Worm (Caenorhabditis elegans) whole organism, late embryonic: ENCODE data around the gene alg-4.
A peak's percentile ranks its signal among the peaks of the same experiment; 100 is the strongest.

Source experiments
- C08G9.2 ChIP-seq: sonication (generic microtip); optimal IDR thresholded peaks from 2 replicates; lab custom pipeline; 2016; ENCODE audit warnings: mild to moderate bottlenecking, missing genetic modification characterization, moderate library complexity, missing compliant biosample characterization
- K02D7.2 ChIP-seq: sonication (generic microtip); optimal IDR thresholded peaks from 2 replicates; lab custom pipeline; 2017; ENCODE audit warnings: mild to moderate bottlenecking, missing genetic modification characterization, missing compliant biosample characterization
- ahr-1 ChIP-seq: sonication (generic microtip); optimal IDR thresholded peaks from 2 replicates; lab custom pipeline; 2016; ENCODE audit warnings: missing genetic modification characterization, missing compliant biosample characterization
- ceh-14 ChIP-seq: sonication (generic microtip); optimal IDR thresholded peaks from 2 replicates; lab custom pipeline; 2016; ENCODE audit warnings: missing genotype, missing genetic modification characterization, missing compliant biosample characterization
- ceh-18 ChIP-seq: sonication (generic microtip); optimal IDR thresholded peaks from 2 replicates; lab custom pipeline; 2016; ENCODE audit warnings: missing genetic modification characterization, missing compliant biosample characterization
- ceh-19 ChIP-seq: fragments of 200-800 bp; sonication (Bioruptor generic); optimal IDR thresholded peaks from 2 replicates; lab custom pipeline; 2018; ENCODE audit warnings: mild to moderate bottlenecking, missing genetic modification characterization, missing compliant biosample characterization
- ceh-2 ChIP-seq: sonication (generic microtip); optimal IDR thresholded peaks from 2 replicates; lab custom pipeline; 2016; ENCODE audit warnings: missing genotype, missing genetic modification characterization, missing compliant biosample characterization
- ceh-31 ChIP-seq: sonication (generic microtip); optimal IDR thresholded peaks from 2 replicates; lab custom pipeline; 2016; ENCODE audit warnings: missing genetic modification characterization, missing compliant biosample characterization
- ceh-34 ChIP-seq: sonication (generic microtip); optimal IDR thresholded peaks from 2 replicates; lab custom pipeline; 2016; ENCODE audit warnings: mild to moderate bottlenecking, missing genetic modification characterization, missing compliant biosample characterization
- dmd-4 ChIP-seq: sonication (generic microtip); optimal IDR thresholded peaks from 2 replicates; lab custom pipeline; 2016; ENCODE audit warnings: borderline replicate concordance, missing genetic modification characterization, missing compliant biosample characterization
- dve-1 ChIP-seq: sonication (generic microtip); optimal IDR thresholded peaks from 2 replicates; lab custom pipeline; 2017; ENCODE audit warnings: antibody characterized with exemption, mild to moderate bottlenecking, missing genetic modification characterization, missing compliant biosample characterization
- elt-2 ChIP-seq: sonication (generic microtip); optimal IDR thresholded peaks from 2 replicates; lab custom pipeline; 2016; ENCODE audit warnings: missing genetic modification reagents, missing genetic modification characterization, missing compliant biosample characterization
- elt-4 ChIP-seq: sonication (generic microtip); optimal IDR thresholded peaks from 2 replicates; lab custom pipeline; 2016; ENCODE audit warnings: missing genetic modification characterization, missing compliant biosample characterization
- ets-4 ChIP-seq: sonication (generic microtip); optimal IDR thresholded peaks from 2 replicates; lab custom pipeline; 2016; ENCODE audit warnings: missing genetic modification characterization, missing compliant biosample characterization
- eyg-1 ChIP-seq: sonication (generic microtip); optimal IDR thresholded peaks from 2 replicates; lab custom pipeline; 2016; ENCODE audit warnings: missing genotype, missing genetic modification characterization, missing compliant biosample characterization
- fax-1 ChIP-seq: sonication (generic microtip); optimal IDR thresholded peaks from 2 replicates; lab custom pipeline; 2016; ENCODE audit warnings: missing genotype, missing genetic modification characterization, missing compliant biosample characterization
- fkh-6 ChIP-seq: sonication (generic microtip); optimal IDR thresholded peaks from 2 replicates; lab custom pipeline; 2016; ENCODE audit warnings: missing genetic modification characterization, missing compliant biosample characterization
- gmeb-2 ChIP-seq: sonication (generic microtip); optimal IDR thresholded peaks from 2 replicates; lab custom pipeline; 2016; ENCODE audit warnings: missing genetic modification characterization, inconsistent platforms, missing compliant biosample characterization
- hlh-13 ChIP-seq: fragments of 200-800 bp; sonication (Bioruptor generic); optimal IDR thresholded peaks from 2 replicates; lab custom pipeline; 2018; ENCODE audit warnings: mild to moderate bottlenecking, missing genetic modification characterization, missing compliant biosample characterization
- hlh-30 ChIP-seq: sonication (generic microtip); optimal IDR thresholded peaks from 2 replicates; lab custom pipeline; 2017; ENCODE audit warnings: antibody characterized with exemption, missing genetic modification characterization, missing compliant biosample characterization; ENCODE audit not compliant: insufficient read depth
- hlh-6 ChIP-seq: sonication (generic microtip); optimal IDR thresholded peaks from 2 replicates; lab custom pipeline; 2016; ENCODE audit warnings: missing genotype, missing genetic modification characterization, missing compliant biosample characterization
- hlh-8 ChIP-seq: sonication (generic microtip); optimal IDR thresholded peaks from 2 replicates; lab custom pipeline; 2016; ENCODE audit warnings: missing genotype, missing genetic modification characterization, missing compliant biosample characterization
- mec-3 ChIP-seq: sonication (generic microtip); optimal IDR thresholded peaks from 2 replicates; lab custom pipeline; 2016; ENCODE audit warnings: borderline replicate concordance, missing genetic modification characterization, missing compliant biosample characterization
- nfya-1 ChIP-seq: sonication (generic microtip); optimal IDR thresholded peaks from 2 replicates; lab custom pipeline; 2017; ENCODE audit warnings: missing genetic modification characterization, mild to moderate bottlenecking, missing compliant biosample characterization, antibody characterized with exemption, moderate library complexity
- nhr-11 ChIP-seq: fragments of 150-350 bp; optimal IDR thresholded peaks from 2 replicates; lab custom pipeline; 2014; ENCODE audit warnings: missing biosample characterization, missing genetic modification characterization
- pag-3 ChIP-seq: sonication (generic microtip); optimal IDR thresholded peaks from 2 replicates; lab custom pipeline; 2016; ENCODE audit warnings: missing compliant biosample characterization, missing genetic modification characterization, borderline replicate concordance
- pha-2 ChIP-seq: sonication (generic microtip); optimal IDR thresholded peaks from 2 replicates; lab custom pipeline; 2017; ENCODE audit warnings: mild to moderate bottlenecking, missing genetic modification characterization, missing compliant biosample characterization
- pha-4 ChIP-seq: fragments of 150-350 bp; optimal IDR thresholded peaks from 2 replicates; lab custom pipeline; 2018; ENCODE audit warnings: missing biosample characterization, missing genetic modification reagents, missing genetic modification characterization
- ref-2 ChIP-seq: sonication (generic microtip); optimal IDR thresholded peaks from 2 replicates; lab custom pipeline; 2016; ENCODE audit warnings: missing genetic modification characterization, missing compliant biosample characterization
- rnt-1 ChIP-seq: sonication (generic microtip); optimal IDR thresholded peaks from 2 replicates; lab custom pipeline; 2016; ENCODE audit warnings: missing genetic modification characterization, missing compliant biosample characterization
- sdc-2 ChIP-seq: sonication (generic microtip); optimal IDR thresholded peaks from 2 replicates; lab custom pipeline; 2016; ENCODE audit warnings: missing genotype, missing genetic modification characterization, missing compliant biosample characterization
- sox-4 ChIP-seq: sonication (generic microtip); optimal IDR thresholded peaks from 2 replicates; lab custom pipeline; 2017; ENCODE audit warnings: mild to moderate bottlenecking, missing genetic modification characterization, inconsistent platforms, missing compliant biosample characterization
- tbx-2 ChIP-seq: sonication (generic microtip); optimal IDR thresholded peaks from 2 replicates; lab custom pipeline; 2016; ENCODE audit warnings: missing genetic modification characterization, missing compliant biosample characterization
- tbx-7 ChIP-seq: sonication (generic microtip); optimal IDR thresholded peaks from 2 replicates; lab custom pipeline; 2016; ENCODE audit warnings: missing genotype, missing genetic modification characterization, missing compliant biosample characterization
- ttx-3 ChIP-seq: sonication (generic microtip); optimal IDR thresholded peaks from 2 replicates; lab custom pipeline; 2016; ENCODE audit warnings: missing genetic modification reagents, missing genetic modification characterization, missing compliant biosample characterization
- unc-42 ChIP-seq: sonication (generic microtip); optimal IDR thresholded peaks from 2 replicates; lab custom pipeline; 2016; ENCODE audit warnings: missing genotype, missing genetic modification characterization, missing compliant biosample characterization
- unc-55 ChIP-seq: sonication (generic microtip); optimal IDR thresholded peaks from 2 replicates; lab custom pipeline; 2017; ENCODE audit warnings: missing biosample characterization, missing genetic modification reagents, missing genetic modification characterization
- unc-86 ChIP-seq: sonication (generic microtip); optimal IDR thresholded peaks from 2 replicates; lab custom pipeline; 2016; ENCODE audit warnings: missing genetic modification characterization, missing compliant biosample characterization
- zip-5 ChIP-seq: sonication (generic microtip); optimal IDR thresholded peaks from 2 replicates; lab custom pipeline; 2016; ENCODE audit warnings: missing genetic modification characterization, missing compliant biosample characterization

The alg-4 gene

DNA sequence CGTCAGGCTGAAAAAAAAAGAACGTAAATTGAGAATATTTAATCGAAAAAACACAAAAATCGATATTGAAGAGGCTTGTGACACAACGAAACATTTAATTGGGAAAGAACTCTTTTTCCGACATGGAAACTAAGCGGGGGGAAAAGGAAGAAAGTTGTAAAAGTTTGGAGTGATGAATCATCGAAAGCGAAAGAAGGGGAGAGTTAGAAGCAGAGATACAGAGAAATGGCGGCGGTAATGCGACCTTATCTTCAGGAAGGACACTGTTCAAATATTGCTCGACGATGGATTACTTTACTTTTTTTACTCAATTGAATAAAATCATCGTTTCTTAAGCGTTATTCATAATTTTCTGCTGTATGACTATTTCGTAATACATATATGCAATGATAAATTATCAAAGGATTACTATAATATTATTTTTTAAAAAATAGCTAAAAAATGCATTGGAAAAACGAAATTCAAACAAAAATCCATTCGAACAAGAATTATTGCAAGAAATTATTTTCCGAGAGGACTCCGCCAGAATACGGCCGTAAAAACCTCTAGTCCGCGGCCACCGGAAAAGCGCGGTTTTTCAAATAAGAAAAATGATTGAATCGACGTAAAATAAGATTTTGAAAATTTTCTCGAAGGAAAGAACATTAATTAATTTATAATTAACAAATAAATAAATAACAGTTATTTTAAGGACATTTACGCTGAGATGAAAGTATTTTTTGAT, 23.3 kb downstream of the alg-4 start, which contains the start of gene dhhc-4:
dhhc-4 (minus strand) TSS at position 13 of the 724 bp plus-strand sequence.
- TF ChIP-seq elt-2 (tag; lab: Kevin White, UChicago) (peak; percentile 79), dve-1 (tag; lab: Kevin White, UChicago) (no peak), nhr-11 (tag; lab: Kevin White, UChicago) (no peak), zip-5 (tag; lab: Kevin White, UChicago) (peak; percentile 70), ttx-3 (tag; lab: Kevin White, UChicago) (peak; percentile 46), C08G9.2 (tag; lab: Kevin White, UChicago) (peak; percentile 92), hlh-6 (peak; percentile 13), eyg-1 (no peak), tbx-7 (tag; lab: Kevin White, UChicago) (peak; percentile 79), ets-4 (tag; lab: Kevin White, UChicago) (peak; percentile 91), gmeb-2 (tag; lab: Kevin White, UChicago) (peak; percentile 8), ceh-19 (no peak), ceh-34 (peak; percentile 19), mec-3 (tag; lab: Kevin White, UChicago) (no peak), tbx-2 (tag; lab: Kevin White, UChicago) (peak; percentile 81), unc-55 (peak; percentile 3), fkh-6 (tag; lab: Kevin White, UChicago) (no peak), nfya-1 (tag; lab: Kevin White, UChicago) (peak; percentile 0), pha-2 (peak; percentile 11), hlh-8 (tag; lab: Kevin White, UChicago) (peak; percentile 81), ahr-1 (peak; percentile 6), ceh-2 (tag; lab: Kevin White, UChicago) (peak; percentile 91), K02D7.2 (tag; lab: Kevin White, UChicago) (no peak), unc-86 (tag; lab: Kevin White, UChicago) (peak; percentile 58), dmd-4 (no peak), ceh-31 (peak; percentile 90), ref-2 (tag; lab: Kevin White, UChicago) (peak; percentile 9), ceh-14 (peak; percentile 74), hlh-13 (GFP tag; lab: Kevin White, UChicago) (no peak), fax-1 (tag; lab: Kevin White, UChicago) (peak; percentile 23), elt-4 (no peak), ceh-18 (no peak), pha-4 (no peak), sox-4 (no peak), rnt-1 (tag; lab: Kevin White, UChicago) (peak; percentile 10)

DNA sequence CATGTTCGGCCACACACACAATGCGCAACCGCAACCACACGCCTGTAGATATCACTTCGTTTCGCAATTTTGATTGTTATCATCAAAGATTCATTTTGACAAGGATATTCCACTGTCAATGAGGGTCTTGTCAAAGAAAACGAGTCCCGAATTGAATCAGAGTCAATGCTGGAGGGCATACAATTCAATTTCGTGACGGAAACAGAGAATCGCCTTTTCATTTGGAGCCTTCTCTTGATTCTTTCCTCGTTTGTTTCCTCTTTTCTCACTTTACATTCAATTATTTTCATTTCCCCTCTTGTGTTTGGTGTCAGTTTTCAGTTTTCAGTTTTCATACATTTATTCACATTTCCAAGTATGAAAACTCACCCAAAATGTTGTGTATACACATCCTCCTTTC, 23.9 kb downstream of the alg-4 start:
- TF ChIP-seq unc-42, result peak; percentile 94
- no peak for TF ChIP-seq pha-4

DNA sequence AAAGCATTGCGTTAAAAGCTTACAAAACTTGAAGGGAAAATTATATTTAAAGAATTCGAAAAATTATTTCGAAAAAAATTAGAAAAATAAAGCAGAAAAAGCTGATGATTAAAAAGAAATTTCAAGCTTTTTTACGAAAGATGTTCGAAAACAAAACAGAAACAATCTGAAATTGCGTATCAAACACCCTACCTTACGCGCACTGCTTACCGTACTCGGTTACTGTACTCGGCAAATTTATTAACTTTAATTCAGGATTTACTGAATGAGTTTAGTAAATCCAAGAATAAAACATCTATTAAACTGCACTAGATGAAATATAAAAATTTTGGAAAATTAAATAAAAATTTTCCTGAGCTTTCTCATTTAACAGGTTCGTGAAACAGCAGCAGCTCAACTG, 28.8 kb downstream of the alg-4 start:
- TF ChIP-seq ceh-2 (tag; lab: Kevin White, UChicago) (no peak), ceh-18 (no peak), gmeb-2 (tag; lab: Kevin White, UChicago) (no peak), pag-3 (no peak), zip-5 (tag; lab: Kevin White, UChicago) (no peak), sdc-2 (tag; lab: Kevin White, UChicago) (no peak), hlh-30 (tag; lab: Kevin White, UChicago) (no peak)
